Worm (Caenorhabditis elegans) whole organism, L1 larva: ENCODE measurements around the gene F42F12.3.
"Not testable (repeated sequence)": the region's sequence is repeated elsewhere in the genome, so short reads cannot be mapped to it uniquely, and the experiment has no call there.

Experiments
- aha-1 ChIP-seq: fragments of 150-350 bp; optimal IDR thresholded peaks from 2 replicates; lab custom pipeline; 2014; ENCODE audit warnings: missing biosample characterization, missing genetic modification characterization
- aly-2 ChIP-seq: fragments of 150-350 bp; optimal IDR thresholded peaks from 2 replicates; lab custom pipeline; 2014; ENCODE audit warnings: missing biosample characterization, missing genetic modification characterization
- ceh-82 ChIP-seq, 3 experiments: fragments of 150-350 bp in 1 of 3; sonication (generic microtip) in 2 of 3; optimal IDR thresholded peaks; 2 replicates each; lab custom pipeline; 2014 to 2017; ENCODE audit warnings: missing biosample characterization in 3 of 3, missing genetic modification characterization in 3 of 3
- dpl-1 ChIP-seq, 3 experiments: fragments of 150-350 bp in 2 of 3; sonication (generic microtip) in 1 of 3; optimal IDR thresholded peaks; 2 replicates each; lab custom pipeline; 2014 to 2017; ENCODE audit warnings: missing biosample characterization in 3 of 3, missing genetic modification characterization in 3 of 3, missing genetic modification reagents in 3 of 3
- efl-3 ChIP-seq: fragments of 200-800 bp; sonication (Bioruptor generic); optimal IDR thresholded peaks from 2 replicates; lab custom pipeline; 2018; ENCODE audit warnings: mild to moderate bottlenecking, missing genetic modification characterization, missing compliant biosample characterization
- elt-2 ChIP-seq: sonication (generic microtip); optimal IDR thresholded peaks from 2 replicates; lab custom pipeline; 2016; ENCODE audit warnings: missing genetic modification characterization, mild to moderate bottlenecking, inconsistent platforms, missing compliant biosample characterization, missing genetic modification reagents
- elt-3 ChIP-seq, 6 experiments: fragments of 150-350 bp in 1 of 6; sonication (generic microtip); optimal IDR thresholded peaks; 2 replicates each; lab custom pipeline; 2017 to 2018; ENCODE audit warnings: missing biosample characterization in 6 of 6, missing genetic modification characterization in 6 of 6, inconsistent platforms in 1 of 6
- ets-5 ChIP-seq: fragments of 200-800 bp; sonication (Bioruptor generic); IDR thresholded peaks from 2 replicates; pipeline ENCODE4 v1.3.6; 2022; ENCODE audit warnings: missing genetic modification characterization, missing compliant biosample characterization
- fos-1 ChIP-seq: fragments of 150-350 bp; optimal IDR thresholded peaks from 2 replicates; lab custom pipeline; 2014; ENCODE audit warnings: missing biosample characterization, missing genetic modification characterization
- hlh-4 ChIP-seq: sonication (generic microtip); optimal IDR thresholded peaks from 2 replicates; lab custom pipeline; 2016; ENCODE audit warnings: mild to moderate bottlenecking, missing genetic modification characterization, missing compliant biosample characterization
- hpl-2 ChIP-seq: fragments of 150-350 bp; optimal IDR thresholded peaks from 2 replicates; lab custom pipeline; 2014; ENCODE audit warnings: missing biosample characterization, missing genetic modification reagents, missing genetic modification characterization
- isw-1 ChIP-seq: fragments of 200-800 bp; sonication (Bioruptor generic); IDR thresholded peaks from 2 replicates; pipeline ENCODE4 v1.3.6; 2022; ENCODE audit warnings: missing genetic modification characterization, missing compliant biosample characterization
- jun-1 ChIP-seq: fragments of 150-350 bp; optimal IDR thresholded peaks from 2 replicates; lab custom pipeline; 2014; ENCODE audit warnings: missing biosample characterization, missing genetic modification reagents, missing genetic modification characterization
- lin-14 ChIP-seq: fragments of 200-800 bp; sonication (Bioruptor generic); optimal IDR thresholded peaks from 2 replicates; lab custom pipeline; 2018; ENCODE audit warnings: mild to moderate bottlenecking, missing genetic modification characterization, moderate library complexity, missing compliant biosample characterization
- lin-15B ChIP-seq: fragments of 150-350 bp; sonication (generic microtip); optimal IDR thresholded peaks from 3 replicates; lab custom pipeline; 2014; ENCODE audit warnings: missing biosample characterization, missing genetic modification characterization
- lin-35 ChIP-seq, 2 experiments: fragments of 150-350 bp; optimal IDR thresholded peaks; 2 replicates each; lab custom pipeline; 2014; ENCODE audit warnings: missing biosample characterization in 2 of 2, missing genetic modification characterization in 2 of 2, missing genetic modification reagents in 2 of 2
- lin-39 ChIP-seq: fragments of 150-350 bp; optimal IDR thresholded peaks from 2 replicates; lab custom pipeline; 2014; ENCODE audit warnings: missing biosample characterization, missing genetic modification reagents, missing genetic modification characterization
- lsy-2 ChIP-seq, 2 experiments: fragments of 150-350 bp; optimal IDR thresholded peaks; 2 replicates each; lab custom pipeline; 2014; ENCODE audit warnings: missing biosample characterization in 2 of 2, missing genetic modification characterization in 2 of 2
- mab-9 ChIP-seq: fragments of 200-800 bp; sonication (Bioruptor generic); IDR thresholded peaks from 2 replicates; pipeline ENCODE4 v1.3.6; 2022; ENCODE audit warnings: missing genetic modification reagents, missing genetic modification characterization, missing compliant biosample characterization
- nhr-12 ChIP-seq: sonication (generic microtip); optimal IDR thresholded peaks from 2 replicates; lab custom pipeline; 2017; ENCODE audit warnings: missing biosample characterization, missing genetic modification characterization
- nhr-20 ChIP-seq: sonication (generic microtip); optimal IDR thresholded peaks from 2 replicates; lab custom pipeline; 2016; ENCODE audit warnings: mild to moderate bottlenecking, missing genetic modification characterization, missing compliant biosample characterization
- nhr-237 ChIP-seq: fragments of 150-350 bp; optimal IDR thresholded peaks from 2 replicates; lab custom pipeline; 2014; ENCODE audit warnings: missing biosample characterization, missing genetic modification characterization
- nhr-90 ChIP-seq: sonication (generic microtip); optimal IDR thresholded peaks from 2 replicates; lab custom pipeline; 2016; ENCODE audit warnings: mild to moderate bottlenecking, missing genetic modification characterization, missing compliant biosample characterization; ENCODE audit not compliant: poor library complexity
- skn-1 ChIP-seq: fragments of 150-350 bp; optimal IDR thresholded peaks from 2 replicates; lab custom pipeline; 2014; ENCODE audit warnings: missing biosample characterization, missing genetic modification characterization
- sox-4 ChIP-seq: sonication (generic microtip); optimal IDR thresholded peaks from 2 replicates; lab custom pipeline; 2016; ENCODE audit warnings: missing genetic modification characterization, missing compliant biosample characterization
- sptf-1 ChIP-seq: fragments of 150-350 bp; optimal IDR thresholded peaks from 2 replicates; lab custom pipeline; 2014; ENCODE audit warnings: missing biosample characterization, missing genetic modification characterization
- swsn-7 ChIP-seq: sonication (generic microtip); optimal IDR thresholded peaks from 2 replicates; lab custom pipeline; 2016; ENCODE audit warnings: missing genetic modification characterization, missing compliant biosample characterization
- tbx-2 ChIP-seq: sonication (generic microtip); optimal IDR thresholded peaks from 2 replicates; lab custom pipeline; 2016; ENCODE audit warnings: missing genetic modification characterization, missing compliant biosample characterization
- tlp-1 ChIP-seq: fragments of 150-350 bp; optimal IDR thresholded peaks from 2 replicates; lab custom pipeline; 2014; ENCODE audit warnings: missing biosample characterization, missing genetic modification characterization
- unc-98 ChIP-seq: fragments of 200-800 bp; sonication (Bioruptor generic); IDR thresholded peaks from 2 replicates; pipeline ENCODE4 v1.3.6; 2022; ENCODE audit warnings: missing genetic modification characterization, missing compliant biosample characterization
- vab-15 ChIP-seq: sonication (generic microtip); optimal IDR thresholded peaks from 2 replicates; lab custom pipeline; 2017; ENCODE audit warnings: missing genotype, mild to moderate bottlenecking, missing genetic modification characterization, missing compliant biosample characterization
- zip-4 ChIP-seq: fragments of 200-800 bp; sonication (Bioruptor generic); optimal IDR thresholded peaks from 2 replicates; lab custom pipeline; 2018; ENCODE audit warnings: mild to moderate bottlenecking, missing genetic modification characterization, moderate library complexity, missing compliant biosample characterization
- ztf-4 ChIP-seq: fragments of 150-350 bp; optimal IDR thresholded peaks from 2 replicates; lab custom pipeline; 2014; ENCODE audit warnings: missing biosample characterization, missing genetic modification characterization

Gene F42F12.3

ce11 chrX:12350207-12350606, at the start of gene F42F12.3:
Gene F42F12.3 (plus strand): TSS chrX:12350578.
- peak; percentile 28 for TF ChIP-seq lin-14
- TF ChIP-seq nhr-20 (tag; lab: Kevin White, UChicago), result no peak
- no peak for TF ChIP-seq isw-1 (GFP tag; lab: Robert Waterston, UW)
- TF ChIP-seq aha-1 (tag; lab: Kevin White, UChicago), result no peak
- no peak for TF ChIP-seq zip-4 (GFP tag; lab: Kevin White, UChicago)
- no peak for TF ChIP-seq dpl-1 (GFP tag; optimal IDR thresholded peaks at IDR 0.05; lab: Kevin White, UChicago)
- TF ChIP-seq, all 84 proteins: peak for 1

ce11 chrX:12302755-12303154, 47.6 kb upstream of the F42F12.3 start, which contains the start of gene dot-1.3:
Gene dot-1.3 (minus strand): TSS chrX:12302855.
- TF ChIP-seq lin-39 (tag; lab: Kevin White, UChicago); ceh-82 (tag; optimal IDR thresholded peaks at IDR 0.05; lab: Kevin White, UChicago); dpl-1 (GFP tag; optimal IDR thresholded peaks at IDR 0.05; lab: Kevin White, UChicago): not testable (repeated sequence)

- no peak for TF ChIP-seq vab-15 (tag; lab: Kevin White, UChicago)
- no peak for TF ChIP-seq sox-4 (tag; lab: Kevin White, UChicago)
- TF ChIP-seq tbx-2 (tag; lab: Kevin White, UChicago), result no peak
- no peak for TF ChIP-seq efl-3 (GFP tag; lab: Kevin White, UChicago)
- TF ChIP-seq, all 84 proteins: peak for 0
Observed at ce11 chrX:12304231-12304630, 46.1 kb upstream of the F42F12.3 start.

- TF ChIP-seq vab-15 (tag; lab: Kevin White, UChicago) (no peak), lin-15B (tag; lab: Kevin White, UChicago) (no peak), nhr-237 (no peak), nhr-90 (no peak), skn-1 (tag; lab: Kevin White, UChicago) (no peak), tlp-1 (tag; lab: Kevin White, UChicago) (no peak), nhr-12 (tag; lab: Kevin White, UChicago) (no peak), lsy-2 (tag; optimal IDR thresholded peaks at IDR 0.05; lab: Kevin White, UChicago) (no peak), jun-1 (tag; lab: Kevin White, UChicago) (no peak), hlh-4 (tag; lab: Kevin White, UChicago) (no peak), elt-3 (tag; optimal IDR thresholded peaks at IDR 0.05; lab: Kevin White, UChicago) (no peak)
Observed at ce11 chrX:12306565-12306964, 43.8 kb upstream of the F42F12.3 start, which contains the start of gene phf-32. Gene phf-32 (plus strand): TSS chrX:12306865.

DNA sequence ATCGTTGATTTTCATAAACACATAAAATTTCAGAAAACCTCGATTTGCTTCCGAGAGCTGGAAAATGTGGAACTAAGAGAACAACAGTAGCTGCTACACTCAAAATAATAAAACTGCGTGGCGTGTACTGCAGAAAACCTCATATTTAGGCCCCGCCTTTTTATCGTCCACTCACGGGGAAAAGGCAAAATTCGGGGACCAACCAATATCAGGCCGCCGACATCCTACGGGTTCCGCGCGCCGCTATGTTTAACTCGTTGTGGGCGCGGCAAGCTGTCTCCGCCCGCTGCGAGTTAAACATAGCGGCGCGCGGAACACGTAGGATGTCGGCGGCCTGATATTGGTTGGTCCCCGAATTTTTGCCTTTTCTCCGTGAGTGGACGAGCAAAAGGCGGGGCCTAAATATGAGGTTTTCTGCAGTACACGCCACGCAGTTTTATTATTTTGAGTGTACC, 42.3 kb upstream of the F42F12.3 start, which contains the start of gene F17A2.16:
TSS of gene F17A2.16 (plus strand) at position 405 of the 455 bp plus-strand sequence.
- not testable (repeated sequence) for TF ChIP-seq mab-9; sptf-1; lin-35 (GFP tag; optimal IDR thresholded peaks at IDR 0.05; lab: Kevin White, UChicago)

- TF ChIP-seq hpl-2 (GFP tag; lab: Kevin White, UChicago), result no peak
Observed at ce11 chrX:12313779-12314178, 36.6 kb upstream of the F42F12.3 start.

DNA sequence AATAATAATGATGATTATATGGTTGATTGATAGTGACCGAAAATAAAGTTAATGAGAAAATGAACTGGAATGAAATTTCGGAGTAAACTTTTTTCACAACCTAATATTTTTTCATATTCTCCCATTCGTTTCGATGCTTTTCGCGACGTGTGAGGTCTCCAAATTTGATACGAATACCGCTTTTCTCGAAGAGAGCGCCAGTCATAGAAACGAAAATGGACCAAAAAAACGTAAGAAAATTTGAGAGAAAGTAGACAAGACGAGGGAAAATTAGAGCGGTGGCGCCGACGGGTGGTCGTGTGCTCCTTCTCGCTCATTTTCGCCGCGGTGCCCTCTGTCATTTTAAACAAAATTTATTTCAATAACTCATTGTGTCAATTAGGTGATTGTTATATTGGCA, 36.0 kb upstream of the F42F12.3 start:
- peak; percentile 5 for TF ChIP-seq elt-2 (tag; lab: Kevin White, UChicago)
- TF ChIP-seq nhr-237, result no peak
- TF ChIP-seq, all 84 proteins: peak for 1

ce11 chrX:12315268-12315667, 35.1 kb upstream of the F42F12.3 start, which contains the start of gene xtr-2:
Gene xtr-2 (plus strand): TSS chrX:12315568.
- no peak for TF ChIP-seq unc-98
- TF ChIP-seq ets-5, result no peak
- no peak for TF ChIP-seq aha-1 (tag; lab: Kevin White, UChicago)
- no peak for TF ChIP-seq nhr-237
- no peak for TF ChIP-seq aly-2
- no peak for TF ChIP-seq hpl-2 (GFP tag; lab: Kevin White, UChicago)
- TF ChIP-seq ztf-4 (tag; lab: Kevin White, UChicago), result no peak
- TF ChIP-seq ceh-82 (tag; optimal IDR thresholded peaks at IDR 0.05; lab: Kevin White, UChicago), result no peak
- TF ChIP-seq fos-1, result no peak
- no peak for TF ChIP-seq swsn-7 (tag; lab: Kevin White, UChicago)
